Fruit fly (Drosophila melanogaster) whole organism, embryonic: ENCODE results near the gene Ing3.

Experiments used
- CG12104 ChIP-seq: fragments of 200-800 bp; sonication (Bioruptor generic); optimal IDR thresholded peaks from 3 replicates; lab custom pipeline; 2016; ENCODE audit warnings: missing biosample characterization, missing genetic modification characterization
- Dad ChIP-seq: fragments of 200-800 bp; sonication (Bioruptor generic); optimal IDR thresholded peaks from 3 replicates; lab custom pipeline; 2016; ENCODE audit warnings: missing biosample characterization, missing genetic modification characterization
- Gug ChIP-seq: fragments of 200-800 bp; sonication (Bioruptor generic); IDR thresholded peaks from 4 replicates; pipeline ENCODE4 v1.3.6; 2022; ENCODE audit warnings: missing biosample characterization, missing genetic modification characterization
- nau ChIP-seq: fragments of 200-800 bp; sonication (Bioruptor generic); optimal IDR thresholded peaks from 3 replicates; lab custom pipeline; 2017; ENCODE audit warnings: missing biosample characterization, mild to moderate bottlenecking, missing genetic modification characterization, missing genetic modification reagents
- vvl ChIP-seq: fragments of 200-800 bp; sonication (Bioruptor generic); IDR thresholded peaks from 2 replicates; pipeline ENCODE4 v1.3.6; 2022; ENCODE audit warnings: missing biosample characterization, missing genetic modification characterization

DNA sequence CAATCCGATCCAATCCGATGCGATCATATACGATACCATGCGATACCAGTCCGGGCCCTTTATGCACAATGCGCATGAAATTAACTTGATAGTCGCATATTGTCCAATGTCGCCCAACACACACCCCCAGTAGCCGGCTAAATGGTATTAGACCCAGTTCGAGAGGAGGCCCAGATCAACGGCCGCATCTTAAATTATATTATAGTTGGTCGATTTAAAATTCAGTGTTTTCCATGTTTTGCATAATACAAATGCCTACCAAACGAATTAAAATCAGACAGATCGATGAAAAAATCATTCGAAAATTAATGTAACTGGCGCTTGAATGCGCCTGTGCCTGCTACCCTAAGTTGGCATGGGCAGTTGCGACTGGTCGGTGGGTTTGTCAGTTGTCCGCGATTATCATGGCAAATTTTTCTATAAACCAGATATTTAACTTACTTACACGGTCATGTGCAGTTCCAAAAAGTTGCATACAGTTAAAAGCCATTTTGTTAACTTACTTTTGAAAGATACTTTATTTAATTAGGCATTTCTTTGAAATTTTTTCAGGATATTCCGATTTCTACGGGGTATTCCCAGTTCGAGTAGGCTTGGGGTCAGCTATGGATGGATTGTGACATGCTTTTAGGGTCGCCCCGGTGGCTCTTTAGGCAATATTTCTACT is 17.1 kb upstream of the Ing3 start:
- TF ChIP-seq nau (no peak), vvl (GFP tag; lab: Robert Waterston, UW) (peak; percentile 57), Gug (GFP tag; lab: Robert Waterston, UW) (no peak), Dad (GFP tag; lab: Kevin White, UChicago) (no peak), CG12104 (no peak)
